Worm (Caenorhabditis elegans) whole organism, L3 larva: ENCODE data around the gene srg-59.

Experiments
- R02D3.7 ChIP-seq: fragments of 150-350 bp; optimal IDR thresholded peaks from 2 replicates; lab custom pipeline; 2014; ENCODE audit warnings: missing biosample characterization, missing genetic modification characterization
- ZK546.5 ChIP-seq: sonication (generic microtip); optimal IDR thresholded peaks from 2 replicates; lab custom pipeline; 2017; ENCODE audit warnings: missing biosample characterization, missing genetic modification characterization
- ama-1 ChIP-seq: fragments of 150-350 bp; optimal IDR thresholded peaks from 2 replicates; lab custom pipeline; 2018
- mdl-1 ChIP-seq: fragments of 150-350 bp; optimal IDR thresholded peaks from 2 replicates; lab custom pipeline; 2014; ENCODE audit warnings: missing biosample characterization, missing genetic modification characterization
- nhr-12 ChIP-seq: fragments of 150-350 bp; optimal IDR thresholded peaks from 2 replicates; lab custom pipeline; 2014; ENCODE audit warnings: missing biosample characterization, missing genetic modification characterization
- nhr-28 ChIP-seq: fragments of 150-350 bp; optimal IDR thresholded peaks from 2 replicates; lab custom pipeline; 2014; ENCODE audit warnings: missing biosample characterization, missing genetic modification characterization
- pqm-1 ChIP-seq: fragments of 150-350 bp; optimal IDR thresholded peaks from 2 replicates; lab custom pipeline; 2017; ENCODE audit warnings: missing biosample characterization, missing genetic modification characterization, inconsistent platforms
- unc-62 ChIP-seq: fragments of 150-350 bp; sonication (generic microtip); optimal IDR thresholded peaks from 4 replicates; lab custom pipeline; 2014; ENCODE audit warnings: missing biosample characterization, missing genetic modification reagents, missing genetic modification characterization

ce11 chrV:2728236-2728635 lies 3.1 kb upstream of the srg-59 start, which contains the start of gene str-33:
- TF ChIP-seq R02D3.7 (tag; lab: Kevin White, UChicago) = no peak
- TF ChIP-seq nhr-28 (tag; lab: Kevin White, UChicago) = no peak
- no peak for TF ChIP-seq ama-1 (lab: Kevin White, UChicago)
- no peak for TF ChIP-seq pqm-1 (tag; lab: Kevin White, UChicago)
- no peak for TF ChIP-seq nhr-12 (tag; lab: Kevin White, UChicago)
- no peak for TF ChIP-seq unc-62 (GFP tag; lab: Kevin White, UChicago)
- no peak for TF ChIP-seq mdl-1
- TF ChIP-seq ZK546.5 = no peak
